Worm (Caenorhabditis elegans) whole organism, L2 larva: ENCODE results near the gene C17H12.11.

ENCODE experiments used
- F13H6.1 ChIP-seq: sonication (generic microtip); optimal IDR thresholded peaks from 2 replicates; lab custom pipeline; 2016; ENCODE audit warnings: missing genetic modification characterization, missing compliant biosample characterization
- R02D3.7 ChIP-seq: fragments of 150-350 bp; optimal IDR thresholded peaks from 2 replicates; lab custom pipeline; 2014; ENCODE audit warnings: missing biosample characterization, missing genetic modification characterization
- gmeb-1 ChIP-seq: fragments of 150-350 bp; optimal IDR thresholded peaks from 2 replicates; lab custom pipeline; 2014; ENCODE audit warnings: missing biosample characterization, missing genetic modification characterization
- lin-39 ChIP-seq: fragments of 150-350 bp; optimal IDR thresholded peaks from 2 replicates; lab custom pipeline; 2014; ENCODE audit warnings: missing biosample characterization, missing genetic modification reagents, missing genetic modification characterization
- ztf-1 ChIP-seq: fragments of 200-800 bp; sonication (Bioruptor generic); conservative IDR thresholded peaks from 2 replicates; pipeline ENCODE4 v1.3.6; 2022; ENCODE audit warnings: missing genetic modification characterization, missing compliant biosample characterization

- no peak for TF ChIP-seq lin-39
- no peak for TF ChIP-seq F13H6.1 (tag; lab: Kevin White, UChicago)
- TF ChIP-seq R02D3.7 (tag; lab: Kevin White, UChicago) = no peak
- no peak for TF ChIP-seq ztf-1
- no peak for TF ChIP-seq gmeb-1 (tag; lab: Kevin White, UChicago)
Measured at ce11 chrIV:6833617-6834016, 31.4 kb downstream of the C17H12.11 start.
